Worm (Caenorhabditis elegans) whole organism, L4/young adult: ENCODE measurements around the gene bus-12.

Experiments
- W03F9.2 ChIP-seq: fragments of 150-350 bp; optimal IDR thresholded peaks from 2 replicates; lab custom pipeline; 2014; ENCODE audit warnings: missing biosample characterization, missing genetic modification characterization
- him-1 ChIP-seq: sonication (generic microtip); optimal IDR thresholded peaks from 2 replicates; lab custom pipeline; 2016; ENCODE audit warnings: missing genotype, missing genetic modification reagents, missing genetic modification characterization, missing compliant biosample characterization

- TF ChIP-seq W03F9.2 (tag; lab: Kevin White, UChicago) (no peak), him-1 (tag; lab: Kevin White, UChicago) (no peak)
These were observed 12.0 kb upstream of the bus-12 start, which contains the start of gene cox-11 for ce11 chrIV:13244024-13244423.
